Fruit fly (Drosophila melanogaster): ENCODE data around the gene CG31140.

The CG31140 gene

DNA sequence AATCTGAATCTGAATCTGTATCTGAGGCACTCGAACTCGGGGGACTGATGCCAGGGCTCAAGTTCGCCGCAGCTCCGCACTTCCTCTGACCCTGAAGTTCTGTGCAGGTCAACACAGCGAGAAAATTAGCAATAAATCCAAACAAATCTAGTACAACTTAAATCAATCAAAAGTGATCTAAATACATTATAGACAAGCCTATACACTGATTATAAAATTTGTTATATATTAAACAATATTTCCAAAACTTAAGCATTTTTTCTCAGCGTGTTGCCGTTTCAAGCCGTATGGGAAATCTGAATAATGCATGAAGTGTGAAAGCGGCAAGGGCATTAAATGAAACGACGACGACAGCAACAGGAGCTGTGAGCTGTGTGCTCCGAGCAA is 47.9 kb upstream of the CG31140 start (continued):
- no peak for TF ChIP-seq eyg (GFP tag; optimal IDR thresholded peaks at IDR 0.05)
- TF ChIP-seq HLH3B (GFP tag; IDR thresholded peaks at IDR 0.05), result peak; percentile 37; the same call in 1 of the 2 replicates
- TF ChIP-seq crol (GFP tag; IDR thresholded peaks at IDR 0.05), result peak; percentile 34; the same call in 1 of the 2 replicates
- 0 out of 2 replicates have a peak, but pooled peaks have one; percentile 15 for TF ChIP-seq CG14667 (GFP tag; IDR thresholded peaks at IDR 0.05)
- TF ChIP-seq CG13296 (GFP tag; optimal IDR thresholded peaks at IDR 0.05), result no peak
- peak; percentile 66 for TF ChIP-seq Med (GFP tag)
- TF ChIP-seq CG30403 (GFP tag; optimal IDR thresholded peaks at IDR 0.05), result peak; percentile 48
- no peak for TF ChIP-seq CG32772 (GFP tag; IDR thresholded peaks at IDR 0.05)
- TF ChIP-seq cwo (GFP tag; optimal IDR thresholded peaks at IDR 0.05), result no peak
- no peak for TF ChIP-seq CG13894 (tag; optimal IDR thresholded peaks at IDR 0.05)
- TF ChIP-seq Dip3 (GFP tag; optimal IDR thresholded peaks at IDR 0.05), result peak; percentile 18
- TF ChIP-seq gt (GFP tag; IDR thresholded peaks at IDR 0.05), result no peak
- no peak for TF ChIP-seq CG16813 (GFP tag; IDR thresholded peaks at IDR 0.05; ENCODE audit: partially characterized antibody)
- TF ChIP-seq CG11560 (tag; IDR thresholded peaks at IDR 0.05), result no peak
- TF ChIP-seq br (optimal IDR thresholded peaks at IDR 0.05), result no peak
- TF ChIP-seq lab (GFP tag; optimal IDR thresholded peaks at IDR 0.05), result peak; percentile 50
- no peak for TF ChIP-seq Trl (optimal IDR thresholded peaks at IDR 0.05)
- peak; percentile 7 for TF ChIP-seq Trl (GFP tag; optimal IDR thresholded peaks at IDR 0.05)
- TF ChIP-seq CG2129 (GFP tag; IDR thresholded peaks at IDR 0.05; ENCODE audit: partially characterized antibody), result no peak
- no peak for TF ChIP-seq nerfin-1 (tag; optimal IDR thresholded peaks at IDR 0.05)
- TF ChIP-seq Drgx (GFP tag; IDR thresholded peaks at IDR 0.05), result peak; percentile 49
- TF ChIP-seq slbo (GFP tag; IDR thresholded peaks at IDR 0.05), result peak; percentile 34; the same call in 1 of the 2 replicates
- TF ChIP-seq yki (optimal IDR thresholded peaks at IDR 0.05), result no peak
- TF ChIP-seq btn (GFP tag; optimal IDR thresholded peaks at IDR 0.05), result no peak
- no peak for TF ChIP-seq Antp (GFP tag; optimal IDR thresholded peaks at IDR 0.05)
- TF ChIP-seq CG4424 (GFP tag; optimal IDR thresholded peaks at IDR 0.05), result peak; percentile 41
- no peak for TF ChIP-seq odd (GFP tag; optimal IDR thresholded peaks at IDR 0.05)
- no peak for TF ChIP-seq trem (tag; optimal IDR thresholded peaks at IDR 0.05)
- peak; percentile 39; the same call in 1 of the 2 replicates for TF ChIP-seq esg (GFP tag; conservative IDR thresholded peaks at IDR 0.05)
- TF ChIP-seq Spps (tag; optimal IDR thresholded peaks at IDR 0.05), result no peak
- TF ChIP-seq tio (GFP tag; optimal IDR thresholded peaks at IDR 0.05), result peak; percentile 27
- no peak for TF ChIP-seq Lpt (GFP tag; optimal IDR thresholded peaks at IDR 0.05)
- TF ChIP-seq Bdp1 (GFP tag; optimal IDR thresholded peaks at IDR 0.05), result no peak
- no peak for TF ChIP-seq vnd (GFP tag; IDR thresholded peaks at IDR 0.05; ENCODE audit: partially characterized antibody)
- peak; percentile 17 for TF ChIP-seq ATbp (GFP tag; optimal IDR thresholded peaks at IDR 0.05)
- no peak for TF ChIP-seq C15 (GFP tag; IDR thresholded peaks at IDR 0.05)
- no peak for TF ChIP-seq CG30020 (tag; optimal IDR thresholded peaks at IDR 0.05)
- no peak for TF ChIP-seq CG13123 (GFP tag; optimal IDR thresholded peaks at IDR 0.05)
- TF ChIP-seq unpg (GFP tag; optimal IDR thresholded peaks at IDR 0.05), result peak; percentile 43
- 0 out of 3 replicates have a peak, but pooled peaks have one; percentile 45 for TF ChIP-seq otp (GFP tag; IDR thresholded peaks at IDR 0.05)
- no peak for TF ChIP-seq CG9609 (GFP tag; optimal IDR thresholded peaks at IDR 0.05)
- TF ChIP-seq lola (GFP tag; optimal IDR thresholded peaks at IDR 0.05), result no peak
- TF ChIP-seq CG10543 (GFP tag; optimal IDR thresholded peaks at IDR 0.05), result no peak
- no peak for TF ChIP-seq da (GFP tag; optimal IDR thresholded peaks at IDR 0.05)
- no peak for TF ChIP-seq Jarid2 (GFP tag; optimal IDR thresholded peaks at IDR 0.05)
- TF ChIP-seq ac (GFP tag; optimal IDR thresholded peaks at IDR 0.05), result no peak
- no peak for TF ChIP-seq CG10267 (tag; optimal IDR thresholded peaks at IDR 0.05)
- TF ChIP-seq Mad (GFP tag; optimal IDR thresholded peaks at IDR 0.05), result no peak
- TF ChIP-seq CkIIα-i1 (GFP tag; IDR thresholded peaks at IDR 0.05), result 0 out of 2 replicates have a peak, but pooled peaks have one; percentile 19
- no peak for TF ChIP-seq CG4282 (GFP tag; optimal IDR thresholded peaks at IDR 0.05)
- TF ChIP-seq Lim3 (GFP tag; IDR thresholded peaks at IDR 0.05), result no peak
- peak; percentile 82 for TF ChIP-seq Atf6 (GFP tag; IDR thresholded peaks at IDR 0.05)

All from whole organism, embryonic.